Worm (Caenorhabditis elegans) whole organism, late embryonic: Measurements from ENCODE around the gene str-150.
A peak's percentile ranks its signal among the peaks of the same experiment; 100 is the strongest.

ENCODE experiments used
- ahr-1 ChIP-seq: sonication (generic microtip); optimal IDR thresholded peaks from 2 replicates; lab custom pipeline; 2016; ENCODE audit warnings: missing genetic modification characterization, missing compliant biosample characterization
- ets-4 ChIP-seq: sonication (generic microtip); optimal IDR thresholded peaks from 2 replicates; lab custom pipeline; 2016; ENCODE audit warnings: missing genetic modification characterization, missing compliant biosample characterization
- fkh-6 ChIP-seq: sonication (generic microtip); optimal IDR thresholded peaks from 2 replicates; lab custom pipeline; 2016; ENCODE audit warnings: missing genetic modification characterization, missing compliant biosample characterization
- hlh-30 ChIP-seq: sonication (generic microtip); optimal IDR thresholded peaks from 2 replicates; lab custom pipeline; 2017; ENCODE audit warnings: antibody characterized with exemption, missing genetic modification characterization, missing compliant biosample characterization; ENCODE audit not compliant: insufficient read depth
- hlh-6 ChIP-seq: sonication (generic microtip); optimal IDR thresholded peaks from 2 replicates; lab custom pipeline; 2016; ENCODE audit warnings: missing genotype, missing genetic modification characterization, missing compliant biosample characterization
- mec-3 ChIP-seq: sonication (generic microtip); optimal IDR thresholded peaks from 2 replicates; lab custom pipeline; 2016; ENCODE audit warnings: borderline replicate concordance, missing genetic modification characterization, missing compliant biosample characterization
- pha-4 ChIP-seq: fragments of 150-350 bp; optimal IDR thresholded peaks from 2 replicates; lab custom pipeline; 2018; ENCODE audit warnings: missing biosample characterization, missing genetic modification reagents, missing genetic modification characterization
- sox-4 ChIP-seq: sonication (generic microtip); optimal IDR thresholded peaks from 2 replicates; lab custom pipeline; 2017; ENCODE audit warnings: mild to moderate bottlenecking, missing genetic modification characterization, inconsistent platforms, missing compliant biosample characterization
- ttx-3 ChIP-seq: sonication (generic microtip); optimal IDR thresholded peaks from 2 replicates; lab custom pipeline; 2016; ENCODE audit warnings: missing genetic modification reagents, missing genetic modification characterization, missing compliant biosample characterization

ce11 chrV:16552929-16553328 is 30.1 kb upstream of the str-150 start, which contains the start of gene Y32B12B.4:
- TF ChIP-seq sox-4 (tag; lab: Kevin White, UChicago) = peak; percentile 14
- peak; percentile 85 for TF ChIP-seq fkh-6
- TF ChIP-seq pha-4 (tag; lab: Kevin White, UChicago) = no peak
- TF ChIP-seq ttx-3 (tag; lab: Kevin White, UChicago) = peak; percentile 38
- no peak for TF ChIP-seq hlh-30 (tag; lab: Kevin White, UChicago)
- TF ChIP-seq ahr-1 (tag; lab: Kevin White, UChicago) = peak; percentile 76
- TF ChIP-seq hlh-6 (tag; lab: Kevin White, UChicago) = peak; percentile 86
- peak; percentile 93 for TF ChIP-seq mec-3
- peak; percentile 82 for TF ChIP-seq ets-4 (tag; lab: Kevin White, UChicago)
